Worm (Caenorhabditis elegans): ENCODE measurements around the gene fbxc-19.
A peak's percentile ranks its signal among the peaks of the same experiment; 100 is the strongest.

The fbxc-19 gene

ce11 chrII:1848109-1848508 is 27.8 kb downstream of the fbxc-19 start, which contains the start of gene fbxb-97:
Gene fbxb-97, minus strand, starts transcription at chrII:1848161.
- TF ChIP-seq snpc-4 (tag; optimal IDR thresholded peaks at IDR 0.05) (no peak), F44E2.7 (GFP tag; IDR thresholded peaks at IDR 0.05) (no peak), ceh-44 (GFP tag; IDR thresholded peaks at IDR 0.05) (no peak), aha-1 (tag) (no peak), hlh-30 (tag; optimal IDR thresholded peaks at IDR 0.05; ENCODE audit: insufficient read depth) (no peak), dmd-8 (GFP tag; IDR thresholded peaks at IDR 0.05) (no peak), lir-3 (tag; optimal IDR thresholded peaks at IDR 0.05) (no peak), zip-11 (GFP tag; IDR thresholded peaks at IDR 0.05) (no peak), ztf-7 (tag; optimal IDR thresholded peaks at IDR 0.05) (no peak), mxl-2 (GFP tag; conservative IDR thresholded peaks at IDR 0.05) (no peak), unc-62 (GFP tag; optimal IDR thresholded peaks at IDR 0.05 in 1 of 2) (peak in 1 of 2 experiments; percentile 10), unc-62 (tag; optimal IDR thresholded peaks at IDR 0.05) (no peak), lin-13 (GFP tag; optimal IDR thresholded peaks at IDR 0.05) (no peak), nhr-6 (tag; optimal IDR thresholded peaks at IDR 0.05) (no peak), madf-9 (GFP tag; conservative IDR thresholded peaks at IDR 0.05) (no peak), duxl-1 (tag; optimal IDR thresholded peaks at IDR 0.05; ENCODE audit: poor library complexity) (peak; percentile 91), egl-43 (GFP tag; IDR thresholded peaks at IDR 0.05) (0 out of 2 replicates have a peak, but pooled peaks have one; percentile 51), daf-16 (GFP tag; optimal IDR thresholded peaks at IDR 0.05) (no peak), daf-16 (tag; optimal IDR thresholded peaks at IDR 0.05) (no peak), ZK546.5 (tag; optimal IDR thresholded peaks at IDR 0.05) (no peak)

DNA sequence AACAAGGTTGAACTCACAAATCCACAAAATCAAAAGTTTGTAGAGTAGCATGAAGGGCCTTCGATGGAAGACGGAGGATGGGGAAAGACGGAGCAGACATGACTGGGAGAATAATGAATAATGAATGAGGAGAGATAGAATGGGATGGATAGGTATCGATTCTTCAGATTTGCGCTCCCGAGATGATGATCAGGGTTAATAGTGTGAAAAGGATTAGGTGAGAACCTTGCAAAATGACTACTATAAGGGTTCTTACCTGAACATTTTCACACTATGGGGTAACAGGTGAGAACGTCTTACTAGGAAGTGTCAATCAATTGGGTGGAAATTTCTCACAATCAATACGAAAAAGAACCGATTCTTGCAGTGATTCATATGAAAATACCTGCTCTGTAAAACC is 30.0 kb downstream of the fbxc-19 start, which contains the start of gene fbxb-96:
Gene fbxb-96, minus strand, starts transcription at position 101 of the 400 bp plus-strand sequence.
- TF ChIP-seq zfp-2 (tag; optimal IDR thresholded peaks at IDR 0.05) (no peak), mdt-29 (GFP tag; IDR thresholded peaks at IDR 0.05) (no peak), tag-97 (GFP tag; IDR thresholded peaks at IDR 0.05) (no peak), D1046.2 (GFP tag; IDR thresholded peaks at IDR 0.05) (no peak), lim-7 (GFP tag; IDR thresholded peaks at IDR 0.05) (no peak), ceh-20 (GFP tag; IDR thresholded peaks at IDR 0.05) (no peak), snpc-1.2 (GFP tag; IDR thresholded peaks at IDR 0.05) (no peak), fkh-10 (GFP tag; optimal IDR thresholded peaks at IDR 0.05) (no peak)

DNA sequence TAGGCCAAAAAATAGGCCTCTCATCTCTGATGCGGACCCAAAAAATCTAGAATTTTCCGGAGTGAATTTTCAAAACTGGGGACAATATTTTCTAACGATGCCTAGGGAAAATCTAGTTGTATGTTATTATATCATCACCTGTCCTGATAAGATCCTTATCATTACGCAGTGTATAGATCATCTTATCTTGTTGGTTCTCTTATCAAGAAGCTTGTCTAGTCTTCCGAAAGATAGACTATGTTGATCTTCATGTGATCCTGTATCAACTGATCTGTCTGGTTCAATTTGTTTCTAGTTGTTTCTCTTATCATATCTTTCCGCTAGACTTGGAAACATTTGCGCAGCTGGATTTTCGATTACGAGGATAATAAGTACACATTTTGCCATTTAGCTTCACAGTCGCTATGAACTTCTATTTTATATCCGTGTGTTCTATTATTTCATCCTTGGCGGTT is 30.6 kb downstream of the fbxc-19 start, which contains the start of gene C52E2.3:
Gene C52E2.3, plus strand, starts transcription at position 405 of the 455 bp plus-strand sequence.
- peak; percentile 6 for TF ChIP-seq hlh-11 (tag; optimal IDR thresholded peaks at IDR 0.05)
- TF ChIP-seq hlh-30 (tag; optimal IDR thresholded peaks at IDR 0.05; ENCODE audit: insufficient read depth): no peak

DNA sequence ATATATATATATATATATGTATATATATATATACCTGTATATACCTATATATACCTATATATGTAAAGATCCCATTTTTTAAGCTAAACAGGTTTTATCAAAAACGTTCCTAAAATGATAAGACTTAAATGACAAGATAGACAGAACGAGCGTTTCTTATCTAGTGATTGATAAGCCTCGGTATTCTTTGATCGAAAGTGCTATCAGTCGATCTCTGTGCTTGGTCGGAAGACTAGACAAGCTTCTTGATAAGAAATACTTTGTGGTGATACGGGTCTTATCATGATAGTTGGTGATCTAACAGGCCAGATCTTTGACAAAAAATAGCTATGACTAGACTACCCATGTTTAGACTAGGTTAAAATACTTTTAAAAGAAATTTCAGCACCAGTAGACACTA is 31.4 kb downstream of the fbxc-19 start:
- TF ChIP-seq tra-1 (GFP tag; IDR thresholded peaks at IDR 0.05): peak; percentile 97
- no peak for TF ChIP-seq nhr-237 (tag; optimal IDR thresholded peaks at IDR 0.05)
- peak; percentile 97 for TF ChIP-seq lin-1 (GFP tag; IDR thresholded peaks at IDR 0.05)
- peak; percentile 38 for TF ChIP-seq aha-1 (tag)
- peak; percentile 57 for TF ChIP-seq nhr-6 (tag; optimal IDR thresholded peaks at IDR 0.05)
- no peak for TF ChIP-seq unc-39 (tag; optimal IDR thresholded peaks at IDR 0.05)
- peak in 1 of 2 experiments; percentile 43 for TF ChIP-seq mdl-1 (tag; optimal IDR thresholded peaks at IDR 0.05)
- TF ChIP-seq dmd-6 (GFP tag; IDR thresholded peaks at IDR 0.05): peak; percentile 99
- peak; percentile 34 for TF ChIP-seq jun-1 (tag; optimal IDR thresholded peaks at IDR 0.05)
- peak; percentile 99 for TF ChIP-seq pqm-1 (tag; optimal IDR thresholded peaks at IDR 0.05)
- TF ChIP-seq zfp-2 (tag; optimal IDR thresholded peaks at IDR 0.05): no peak
- TF ChIP-seq hlh-11 (tag; optimal IDR thresholded peaks at IDR 0.05): peak; percentile 92
- peak; percentile 96 for TF ChIP-seq nhr-28 (tag; optimal IDR thresholded peaks at IDR 0.05)
- TF ChIP-seq daf-16 (GFP tag; optimal IDR thresholded peaks at IDR 0.05): no peak
- TF ChIP-seq daf-16 (tag; optimal IDR thresholded peaks at IDR 0.05): peak; percentile 85
- TF ChIP-seq duxl-1 (tag; optimal IDR thresholded peaks at IDR 0.05; ENCODE audit: poor library complexity): peak; percentile 87
- TF ChIP-seq hlh-30 (tag; optimal IDR thresholded peaks at IDR 0.05; ENCODE audit: insufficient read depth): peak; percentile 2
- TF ChIP-seq mdt-29 (GFP tag; IDR thresholded peaks at IDR 0.05): no peak
- no peak for TF ChIP-seq saeg-2 (GFP tag; IDR thresholded peaks at IDR 0.05)
- peak; percentile 94 for TF ChIP-seq nhr-77 (tag; optimal IDR thresholded peaks at IDR 0.05)
- TF ChIP-seq php-3 (GFP tag; IDR thresholded peaks at IDR 0.05): peak; percentile 90
- TF ChIP-seq mxl-3 (GFP tag; optimal IDR thresholded peaks at IDR 0.05): peak; percentile 47
- peak; percentile 52; the same call in 1 of the 2 replicates for TF ChIP-seq nhr-42 (GFP tag; IDR thresholded peaks at IDR 0.05)
